Worm (Caenorhabditis elegans): Measurements from ENCODE around the gene F09B12.7.

- TF ChIP-seq ztf-4 (tag; optimal IDR thresholded peaks at IDR 0.05): no peak
- no peak for TF ChIP-seq ceh-82 (tag; optimal IDR thresholded peaks at IDR 0.05)
- no peak for TF ChIP-seq unc-39 (tag; optimal IDR thresholded peaks at IDR 0.05)
- no peak for TF ChIP-seq dmd-4 (tag; optimal IDR thresholded peaks at IDR 0.05)
- TF ChIP-seq nhr-11 (tag; optimal IDR thresholded peaks at IDR 0.05): no peak
- TF ChIP-seq ama-1 (optimal IDR thresholded peaks at IDR 0.05): no peak
- no peak for TF ChIP-seq elt-3 (tag; optimal IDR thresholded peaks at IDR 0.05)
- no peak for TF ChIP-seq lin-39 (tag; optimal IDR thresholded peaks at IDR 0.05)
- TF ChIP-seq unc-62 (GFP tag; optimal IDR thresholded peaks at IDR 0.05): no peak
- no peak for TF ChIP-seq R02D3.7 (tag; optimal IDR thresholded peaks at IDR 0.05)
- no peak for TF ChIP-seq blmp-1 (tag; optimal IDR thresholded peaks at IDR 0.05; ENCODE audit: insufficient read depth)
- TF ChIP-seq unc-55 (GFP tag; optimal IDR thresholded peaks at IDR 0.05): no peak
- no peak for TF ChIP-seq alr-1 (tag; optimal IDR thresholded peaks at IDR 0.05)
Measured at ce11 chrX:15132073-15132472, 37.2 kb upstream of the F09B12.7 start.

All from whole organism, L2 larva.